Fruit fly (Drosophila melanogaster) Kc167 (cell line): ENCODE measurements around the gene tsg.

Source experiments
- Myc ChIP-seq: fragments of >200 bp; optimal IDR thresholded peaks from 2 replicates; lab custom pipeline; 2017; ENCODE audit warnings: missing external identifiers
- Sin3A ChIP-seq: fragments of >200 bp; optimal IDR thresholded peaks from 2 replicates; lab custom pipeline; 2018; ENCODE audit warnings: missing external identifiers
- h ChIP-seq: fragments of >200 bp; optimal IDR thresholded peaks from 3 replicates; lab custom pipeline; 2018; ENCODE audit warnings: missing external identifiers
- insv ChIP-seq: fragments of >200 bp; optimal IDR thresholded peaks from 3 replicates; lab custom pipeline; 2018; ENCODE audit warnings: missing external identifiers
- psq ChIP-seq: fragments of >200 bp; optimal IDR thresholded peaks from 2 replicates; lab custom pipeline; 2017; ENCODE audit warnings: missing external identifiers
- ttk ChIP-seq: sonication (Bioruptor generic); optimal IDR thresholded peaks from 2 replicates; lab custom pipeline; 2017; ENCODE audit warnings: missing external identifiers

- TF ChIP-seq h (lab: Kevin White, UChicago) (no peak), insv (lab: Kevin White, UChicago) (no peak), psq (lab: Kevin White, UChicago) (no peak), Sin3A (lab: Kevin White, UChicago) (no peak), Myc (no peak), ttk (lab: Kevin White, UChicago) (no peak)
Observed at dm6 chrX:12006678-12007441, 18.1 kb upstream of the tsg start, which contains the start of gene CG1806.
